Worm (Caenorhabditis elegans): ENCODE measurements around the gene nekl-3.

Gene nekl-3

DNA sequence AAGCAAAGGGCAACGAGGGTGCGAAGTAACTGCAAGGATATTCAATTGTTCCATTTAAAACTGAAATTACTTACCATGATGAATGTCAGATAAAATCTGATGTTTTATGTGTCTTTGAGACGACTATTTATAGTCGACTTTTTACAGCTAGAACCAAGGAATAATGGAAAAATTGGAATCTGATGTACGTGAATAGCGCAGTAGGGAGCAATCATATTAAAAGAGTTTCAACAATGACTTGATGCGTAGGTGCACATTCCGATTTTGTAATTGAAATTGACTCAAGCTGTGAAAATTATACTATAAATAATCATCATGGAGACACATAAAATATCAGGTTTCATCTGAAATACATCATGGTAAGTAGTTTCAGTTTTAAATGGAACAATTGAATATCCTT lies 48.0 kb downstream of the nekl-3 start, which contains the start of the genes nspc-9 and nspc-10:
Gene nspc-9, minus strand, starts transcription at position 101 of the 400 bp plus-strand sequence.
Gene nspc-10, plus strand, starts transcription at position 331 of the 400 bp plus-strand sequence.
- TF ChIP-seq snpc-4 (tag; optimal IDR thresholded peaks at IDR 0.05) (no peak), hlh-1 (tag; optimal IDR thresholded peaks at IDR 0.05) (no peak), ceh-83 (GFP tag; optimal IDR thresholded peaks at IDR 0.05) (no peak), unc-62 (GFP tag; optimal IDR thresholded peaks at IDR 0.05) (no peak), unc-120 (tag; optimal IDR thresholded peaks at IDR 0.05; ENCODE audit: poor library complexity, severe bottlenecking) (no peak), M03D4.4 (tag; optimal IDR thresholded peaks at IDR 0.05) (no peak), ceh-43 (GFP tag; optimal IDR thresholded peaks at IDR 0.05) (no peak), ztf-11 (tag; optimal IDR thresholded peaks at IDR 0.05) (no peak), lsy-2 (tag; optimal IDR thresholded peaks at IDR 0.05) (no peak), zip-8 (tag; optimal IDR thresholded peaks at IDR 0.05) (no peak), nhr-76 (tag; optimal IDR thresholded peaks at IDR 0.05) (no peak), cnd-1 (tag; optimal IDR thresholded peaks at IDR 0.05) (no peak), sptf-1 (tag; optimal IDR thresholded peaks at IDR 0.05) (no peak), lin-32 (GFP tag; optimal IDR thresholded peaks at IDR 0.05) (no peak), elt-1 (tag; optimal IDR thresholded peaks at IDR 0.05; ENCODE audit: borderline replicate concordance, insufficient read depth) (no peak)

DNA sequence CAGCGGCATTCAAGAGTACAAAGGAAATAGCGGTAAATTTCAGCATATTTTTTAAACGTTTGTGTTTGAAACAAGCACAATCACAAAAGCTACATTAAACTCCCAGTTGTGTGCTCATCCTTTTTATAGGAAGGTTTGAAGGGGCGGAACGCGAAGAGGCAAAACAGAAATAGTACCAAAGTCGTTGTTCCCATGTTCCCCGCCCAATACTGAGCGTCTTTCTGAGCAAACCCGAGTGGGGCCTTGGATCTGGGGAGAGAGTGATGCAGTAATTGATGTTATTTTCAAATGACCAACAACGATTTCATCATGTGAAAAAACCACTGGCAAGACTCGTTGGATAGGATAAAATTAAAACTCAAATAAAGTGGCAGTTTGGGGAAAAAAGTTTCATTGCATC lies 49.9 kb downstream of the nekl-3 start, which contains the start of gene zig-2:
Gene zig-2, minus strand, starts transcription at position 101 of the 400 bp plus-strand sequence.
- no peak for TF ChIP-seq sem-2 (GFP tag; optimal IDR thresholded peaks at IDR 0.05)
- TF ChIP-seq drap-1 (GFP tag; optimal IDR thresholded peaks at IDR 0.05) = no peak
- no peak for TF ChIP-seq ceh-43 (GFP tag; optimal IDR thresholded peaks at IDR 0.05)
- no peak for TF ChIP-seq hlh-1 (tag; optimal IDR thresholded peaks at IDR 0.05)
- no peak for TF ChIP-seq nhr-2 (tag; optimal IDR thresholded peaks at IDR 0.05)
- no peak for TF ChIP-seq mls-2 (tag; optimal IDR thresholded peaks at IDR 0.05)
- no peak for TF ChIP-seq ceh-39 (tag; optimal IDR thresholded peaks at IDR 0.05)
- TF ChIP-seq nhr-76 (tag; optimal IDR thresholded peaks at IDR 0.05) = no peak
- no peak for TF ChIP-seq mab-5 (tag; optimal IDR thresholded peaks at IDR 0.05)
- no peak for TF ChIP-seq nhr-237 (tag; optimal IDR thresholded peaks at IDR 0.05)
- no peak for TF ChIP-seq snpc-4 (tag; optimal IDR thresholded peaks at IDR 0.05)
- no peak for TF ChIP-seq M03D4.4 (tag; optimal IDR thresholded peaks at IDR 0.05)
- no peak for TF ChIP-seq unc-39 (tag; optimal IDR thresholded peaks at IDR 0.05)
- no peak for TF ChIP-seq lin-32 (GFP tag; optimal IDR thresholded peaks at IDR 0.05)
- no peak for TF ChIP-seq bed-3 (GFP tag; optimal IDR thresholded peaks at IDR 0.05)
- TF ChIP-seq unc-120 (tag; optimal IDR thresholded peaks at IDR 0.05; ENCODE audit: poor library complexity, severe bottlenecking) = no peak
- TF ChIP-seq pha-4 (tag; optimal IDR thresholded peaks at IDR 0.05) = no peak
- TF ChIP-seq elt-3 (tag; optimal IDR thresholded peaks at IDR 0.05) = no peak

Measured in whole organism, mixed stage, embryonic.